Fruit fly (Drosophila melanogaster): ENCODE data around the gene CG31300.

The CG31300 gene

DNA sequence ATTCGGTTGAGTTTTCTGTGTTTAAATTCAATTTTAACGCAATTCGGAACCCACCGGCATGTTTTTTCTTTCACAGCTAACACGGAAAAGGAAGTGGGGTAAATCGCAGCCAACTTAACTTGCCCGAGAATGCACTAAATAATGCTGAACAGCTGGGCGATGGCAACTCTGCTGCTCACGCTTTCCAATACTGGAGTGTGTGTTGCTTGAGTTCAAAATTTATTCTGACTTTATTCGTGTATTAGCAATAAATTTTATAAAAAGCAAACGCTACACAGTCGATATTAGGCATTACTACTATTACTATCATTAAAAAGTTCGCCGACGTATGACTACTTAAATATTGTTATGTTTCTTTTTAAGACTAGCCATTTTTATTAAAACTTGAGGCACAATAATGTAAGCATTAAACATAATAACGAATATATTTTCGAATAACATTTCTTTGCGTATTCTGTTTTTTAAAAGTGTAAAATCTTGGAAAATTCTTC, 36.0 kb upstream of the CG31300 start, which contains the start of the genes RpS27 and Nup37 (continued):
- peak; percentile 97 for TF ChIP-seq crc (GFP tag; optimal IDR thresholded peaks at IDR 0.05)
- peak; percentile 94 for TF ChIP-seq ham (GFP tag; IDR thresholded peaks at IDR 0.05)
- TF ChIP-seq GATAe (GFP tag; conservative IDR thresholded peaks at IDR 0.05), result peak; percentile 87
- peak; percentile 94 for TF ChIP-seq CG15601 (tag; optimal IDR thresholded peaks at IDR 0.05)
- peak; percentile 94 to 97 for TF ChIP-seq Pdp1 (GFP tag; optimal IDR thresholded peaks at IDR 0.05)
- TF ChIP-seq CG3726 (GFP tag; IDR thresholded peaks at IDR 0.05), result peak; percentile 95
- TF ChIP-seq Xrp1 (GFP tag; IDR thresholded peaks at IDR 0.05), result peak; percentile 62
- TF ChIP-seq CG30403 (GFP tag; optimal IDR thresholded peaks at IDR 0.05), result peak; percentile 96
- peak; percentile 93 for TF ChIP-seq twi (tag; optimal IDR thresholded peaks at IDR 0.05)
- peak; percentile 97 for TF ChIP-seq CG14710 (tag; optimal IDR thresholded peaks at IDR 0.05)
- TF ChIP-seq gsb-n (tag; optimal IDR thresholded peaks at IDR 0.05), result peak; percentile 95
- no peak for TF ChIP-seq D (optimal IDR thresholded peaks at IDR 0.05)
- TF ChIP-seq D (GFP tag; optimal IDR thresholded peaks at IDR 0.05), result peak; percentile 96
- TF ChIP-seq gfzf (GFP tag; optimal IDR thresholded peaks at IDR 0.05), result peak; percentile 96
- peak; percentile 98 for TF ChIP-seq HLH54F (GFP tag; optimal IDR thresholded peaks at IDR 0.05)
- peak; percentile 94 for TF ChIP-seq D19B (GFP tag; optimal IDR thresholded peaks at IDR 0.05)
- peak; percentile 96 for TF ChIP-seq CG33557 (GFP tag; optimal IDR thresholded peaks at IDR 0.05)
- TF ChIP-seq Oaz (GFP tag; IDR thresholded peaks at IDR 0.05), result peak; percentile 92
- TF ChIP-seq Hr3 (GFP tag; optimal IDR thresholded peaks at IDR 0.05), result peak; percentile 96
- TF ChIP-seq pum (GFP tag; optimal IDR thresholded peaks at IDR 0.05), result peak; percentile 97
- TF ChIP-seq HLH4C (GFP tag; IDR thresholded peaks at IDR 0.05; ENCODE audit: partially characterized antibody), result no peak
- TF ChIP-seq E2f2 (GFP tag; IDR thresholded peaks at IDR 0.05), result peak; percentile 85
- TF ChIP-seq CG10565 (GFP tag; optimal IDR thresholded peaks at IDR 0.05), result peak; percentile 91
- TF ChIP-seq CG13424 (tag; optimal IDR thresholded peaks at IDR 0.05), result peak; percentile 88
- TF ChIP-seq fru (optimal IDR thresholded peaks at IDR 0.05), result no peak
- peak; percentile 99 for TF ChIP-seq CG12659 (GFP tag; optimal IDR thresholded peaks at IDR 0.05)
- TF ChIP-seq CG1792 (GFP tag; optimal IDR thresholded peaks at IDR 0.05), result peak; percentile 98
- no peak for TF ChIP-seq Hr39 (optimal IDR thresholded peaks at IDR 0.05)
- TF ChIP-seq Gsc (GFP tag; IDR thresholded peaks at IDR 0.05), result peak; percentile 83; the same call in 1 of the 2 replicates
- peak; percentile 99 for TF ChIP-seq NK7.1 (GFP tag; optimal IDR thresholded peaks at IDR 0.05)
- TF ChIP-seq CG4820 (GFP tag; optimal IDR thresholded peaks at IDR 0.05), result peak; percentile 97
- peak; percentile 98 for TF ChIP-seq repo (GFP tag; optimal IDR thresholded peaks at IDR 0.05)
- TF ChIP-seq CG18599 (GFP tag; optimal IDR thresholded peaks at IDR 0.05), result peak; percentile 98
- TF ChIP-seq sug (tag; optimal IDR thresholded peaks at IDR 0.05), result peak; percentile 97
- peak; percentile 99 for TF ChIP-seq HmgD (GFP tag; optimal IDR thresholded peaks at IDR 0.05)
- TF ChIP-seq Trl (optimal IDR thresholded peaks at IDR 0.05), result no peak
- peak; percentile 99 for TF ChIP-seq Trl (GFP tag; optimal IDR thresholded peaks at IDR 0.05)
- peak; percentile 87 for TF ChIP-seq CG8281 (tag; optimal IDR thresholded peaks at IDR 0.05)
- TF ChIP-seq Gug (GFP tag; IDR thresholded peaks at IDR 0.05), result peak; percentile 92
- TF ChIP-seq zfh1 (GFP tag; IDR thresholded peaks at IDR 0.05), result peak; percentile 98
- peak; percentile 96 for TF ChIP-seq CG12744 (GFP tag; optimal IDR thresholded peaks at IDR 0.05)
- peak; percentile 72; the same call in 1 of the 3 replicates for TF ChIP-seq jigr1 (GFP tag; IDR thresholded peaks at IDR 0.05)
- peak; percentile 98 for TF ChIP-seq ems (GFP tag; optimal IDR thresholded peaks at IDR 0.05)
- peak; percentile 98 for TF ChIP-seq Xbp1 (GFP tag; optimal IDR thresholded peaks at IDR 0.05)
- TF ChIP-seq H2.0 (GFP tag; IDR thresholded peaks at IDR 0.05), result peak; percentile 97
- peak; percentile 94 for TF ChIP-seq ro (GFP tag; IDR thresholded peaks at IDR 0.05)
- peak; percentile 82 for TF ChIP-seq CG30020 (tag; optimal IDR thresholded peaks at IDR 0.05)
- peak; percentile 86 for TF ChIP-seq Blimp-1 (GFP tag; optimal IDR thresholded peaks at IDR 0.05)
- TF ChIP-seq Oli (tag; optimal IDR thresholded peaks at IDR 0.05), result peak; percentile 94
- peak; percentile 89 for TF ChIP-seq CG11560 (tag; IDR thresholded peaks at IDR 0.05)
- peak; percentile 95 for TF ChIP-seq sisA (GFP tag; IDR thresholded peaks at IDR 0.05)
- peak; percentile 41; the same call in 1 of the 2 replicates for TF ChIP-seq amos (GFP tag; IDR thresholded peaks at IDR 0.05; ENCODE audit: partially characterized antibody)
